Worm (Caenorhabditis elegans) whole organism, L2 larva: Measurements from ENCODE around the gene twk-32.

Experiments used
- C34F6.9 ChIP-seq: fragments of 150-350 bp; optimal IDR thresholded peaks from 2 replicates; lab custom pipeline; 2014; ENCODE audit warnings: missing biosample characterization, missing genetic modification characterization
- R02D3.7 ChIP-seq: fragments of 150-350 bp; optimal IDR thresholded peaks from 2 replicates; lab custom pipeline; 2014; ENCODE audit warnings: missing biosample characterization, missing genetic modification characterization
- alr-1 ChIP-seq: fragments of 150-350 bp; optimal IDR thresholded peaks from 2 replicates; lab custom pipeline; 2014; ENCODE audit warnings: missing biosample characterization, missing genetic modification characterization
- blmp-1 ChIP-seq: sonication (generic microtip); optimal IDR thresholded peaks from 2 replicates; lab custom pipeline; 2017; ENCODE audit warnings: missing genetic modification characterization, mild to moderate bottlenecking, missing compliant biosample characterization, antibody characterized with exemption, moderate library complexity; ENCODE audit not compliant: insufficient read depth
- ceh-16 ChIP-seq: fragments of 150-350 bp; optimal IDR thresholded peaks from 2 replicates; lab custom pipeline; 2014; ENCODE audit warnings: missing biosample characterization, missing genetic modification characterization
- ceh-82 ChIP-seq: fragments of 150-350 bp; optimal IDR thresholded peaks from 2 replicates; lab custom pipeline; 2014; ENCODE audit warnings: missing biosample characterization, missing genetic modification characterization
- crh-2 ChIP-seq: sonication (generic microtip); optimal IDR thresholded peaks from 2 replicates; lab custom pipeline; 2017; ENCODE audit warnings: missing biosample characterization, missing genetic modification characterization
- egl-27 ChIP-seq: sonication (generic microtip); optimal IDR thresholded peaks from 3 replicates; lab custom pipeline; 2017; ENCODE audit warnings: missing biosample characterization, missing genetic modification reagents, missing genetic modification characterization
- fos-1 ChIP-seq: fragments of 150-350 bp; optimal IDR thresholded peaks from 2 replicates; lab custom pipeline; 2014; ENCODE audit warnings: missing biosample characterization, missing genetic modification characterization
- gmeb-1 ChIP-seq: fragments of 150-350 bp; optimal IDR thresholded peaks from 2 replicates; lab custom pipeline; 2014; ENCODE audit warnings: missing biosample characterization, missing genetic modification characterization
- lin-13 ChIP-seq: fragments of 150-350 bp; optimal IDR thresholded peaks from 2 replicates; lab custom pipeline; 2014; ENCODE audit warnings: missing biosample characterization, missing genetic modification reagents, missing genetic modification characterization
- lin-39 ChIP-seq: fragments of 150-350 bp; optimal IDR thresholded peaks from 2 replicates; lab custom pipeline; 2014; ENCODE audit warnings: missing biosample characterization, missing genetic modification reagents, missing genetic modification characterization
- mbf-1 ChIP-seq: sonication (generic microtip); optimal IDR thresholded peaks from 2 replicates; lab custom pipeline; 2017; ENCODE audit warnings: missing biosample characterization, missing genetic modification characterization
- nhr-10 ChIP-seq: sonication (generic microtip); optimal IDR thresholded peaks from 2 replicates; lab custom pipeline; 2017; ENCODE audit warnings: missing biosample characterization, missing genetic modification characterization
- nhr-12 ChIP-seq: fragments of 150-350 bp; optimal IDR thresholded peaks from 2 replicates; lab custom pipeline; 2014; ENCODE audit warnings: missing biosample characterization, missing genetic modification characterization
- nhr-129 ChIP-seq: fragments of 150-350 bp; optimal IDR thresholded peaks from 2 replicates; lab custom pipeline; 2014; ENCODE audit warnings: missing biosample characterization, missing genetic modification characterization
- nhr-25 ChIP-seq: fragments of 150-350 bp; sonication (generic microtip); optimal IDR thresholded peaks from 3 replicates; lab custom pipeline; 2014; ENCODE audit warnings: missing biosample characterization, missing genetic modification characterization
- nhr-77 ChIP-seq: fragments of 150-350 bp; optimal IDR thresholded peaks from 2 replicates; lab custom pipeline; 2014; ENCODE audit warnings: missing biosample characterization, missing genetic modification characterization
- sem-4 ChIP-seq: fragments of 150-350 bp; optimal IDR thresholded peaks from 2 replicates; lab custom pipeline; 2014; ENCODE audit warnings: missing biosample characterization, missing genetic modification reagents, missing genetic modification characterization
- skn-1 ChIP-seq: sonication (generic microtip); optimal IDR thresholded peaks from 2 replicates; lab custom pipeline; 2017; ENCODE audit warnings: missing biosample characterization, missing genetic modification characterization
- sma-3 ChIP-seq: sonication (generic microtip); optimal IDR thresholded peaks from 2 replicates; lab custom pipeline; 2016; ENCODE audit warnings: missing genetic modification reagents, missing genetic modification characterization, missing compliant biosample characterization
- snpc-4 ChIP-seq: fragments of 150-350 bp; optimal IDR thresholded peaks from 2 replicates; lab custom pipeline; 2014; ENCODE audit warnings: missing biosample characterization, missing genetic modification characterization
- unc-39 ChIP-seq: fragments of 150-350 bp; optimal IDR thresholded peaks from 2 replicates; lab custom pipeline; 2014; ENCODE audit warnings: missing biosample characterization, missing genetic modification characterization
- unc-62 ChIP-seq: fragments of 150-350 bp; optimal IDR thresholded peaks from 2 replicates; lab custom pipeline; 2014; ENCODE audit warnings: missing biosample characterization, missing genetic modification reagents, missing genetic modification characterization
- zag-1 ChIP-seq: fragments of 150-350 bp; optimal IDR thresholded peaks from 2 replicates; lab custom pipeline; 2014; ENCODE audit warnings: missing biosample characterization, missing genetic modification characterization
- ztf-1 ChIP-seq: fragments of 200-800 bp; sonication (Bioruptor generic); conservative IDR thresholded peaks from 2 replicates; pipeline ENCODE4 v1.3.6; 2022; ENCODE audit warnings: missing genetic modification characterization, missing compliant biosample characterization

twk-32 gene

ce11 chrV:13840909-13841308 is 44.5 kb downstream of the twk-32 start, which contains the start of gene srx-17:
Gene srx-17 (plus strand): TSS chrV:13841209.
- TF ChIP-seq alr-1 (tag; lab: Kevin White, UChicago) (no peak), nhr-12 (tag; lab: Kevin White, UChicago) (no peak), fos-1 (tag; lab: Kevin White, UChicago) (no peak), nhr-10 (tag; lab: Kevin White, UChicago) (no peak), lin-39 (tag; lab: Kevin White, UChicago) (no peak), C34F6.9 (no peak), sem-4 (no peak), ceh-82 (no peak), skn-1 (no peak), nhr-25 (tag; lab: Kevin White, UChicago) (no peak), unc-62 (no peak), sma-3 (GFP tag; lab: Kevin White, UChicago) (no peak)

- TF ChIP-seq unc-39 (tag; lab: Kevin White, UChicago), result no peak
- no peak for TF ChIP-seq egl-27 (tag; lab: Kevin White, UChicago)
- no peak for TF ChIP-seq mbf-1 (tag; lab: Kevin White, UChicago)
- TF ChIP-seq snpc-4 (tag; lab: Kevin White, UChicago), result no peak
- no peak for TF ChIP-seq nhr-129 (tag; lab: Kevin White, UChicago)
- TF ChIP-seq nhr-10 (tag; lab: Kevin White, UChicago), result no peak
- TF ChIP-seq skn-1, result no peak
- TF ChIP-seq R02D3.7, result no peak
- no peak for TF ChIP-seq nhr-77
- no peak for TF ChIP-seq crh-2 (tag; lab: Kevin White, UChicago)
- no peak for TF ChIP-seq gmeb-1 (tag; lab: Kevin White, UChicago)
- TF ChIP-seq unc-62, result no peak
- no peak for TF ChIP-seq lin-13 (GFP tag; lab: Kevin White, UChicago)
These were observed 46.7 kb downstream of the twk-32 start, which contains the start of gene srx-130 for ce11 chrV:13843147-13843546. Gene srx-130 (plus strand): TSS chrV:13843447.

ce11 chrV:13845136-13845535 is 48.7 kb downstream of the twk-32 start, which contains the start of gene srx-131:
Gene srx-131 (plus strand): TSS chrV:13845436.
- TF ChIP-seq fos-1 (tag; lab: Kevin White, UChicago), result no peak
- TF ChIP-seq blmp-1 (tag; lab: Kevin White, UChicago), result no peak

ce11 chrV:13848379-13848778 is 51.9 kb downstream of the twk-32 start, which contains the start of gene srx-133:
Gene srx-133 (plus strand): TSS chrV:13848679.
- TF ChIP-seq nhr-129 (tag; lab: Kevin White, UChicago), result no peak

ce11 chrV:13850170-13850569 is 53.7 kb downstream of the twk-32 start, which contains the start of gene hpx-2:
Gene hpx-2 (plus strand): TSS chrV:13850470.
- TF ChIP-seq ceh-16 (tag; lab: Kevin White, UChicago) (no peak), sem-4 (no peak), sma-3 (GFP tag; lab: Kevin White, UChicago) (no peak), ztf-1 (GFP tag; lab: Robert Waterston, UW) (no peak), ceh-82 (no peak), zag-1 (tag; lab: Kevin White, UChicago) (no peak), unc-62 (no peak)
